Worm (Caenorhabditis elegans) whole organism, L4 larva: Measurements from ENCODE around the gene tra-4.
"Not testable (repeated sequence)": the region's sequence is repeated elsewhere in the genome, so short reads cannot be mapped to it uniquely, and the experiment has no call there.

Experiments used
- D1046.2 ChIP-seq: fragments of 200-800 bp; sonication (Bioruptor generic); IDR thresholded peaks from 2 replicates; pipeline ENCODE4 v1.3.6; 2022; ENCODE audit warnings: missing genetic modification characterization, missing compliant biosample characterization
- F10B5.3 ChIP-seq: sonication (generic microtip); optimal IDR thresholded peaks from 2 replicates; lab custom pipeline; 2016; ENCODE audit warnings: mild to moderate bottlenecking, missing genetic modification characterization, missing compliant biosample characterization
- F26F4.8 ChIP-seq: fragments of 200-800 bp; sonication (Bioruptor generic); conservative IDR thresholded peaks from 2 replicates; pipeline ENCODE4 v1.3.6; 2022; ENCODE audit warnings: missing genetic modification characterization, missing compliant biosample characterization
- F49E8.2 ChIP-seq: sonication (generic microtip); optimal IDR thresholded peaks from 2 replicates; lab custom pipeline; 2016; ENCODE audit warnings: missing compliant biosample characterization, mild to moderate bottlenecking, missing genetic modification characterization, borderline replicate concordance
- Y5F2A.4 ChIP-seq: fragments of 200-800 bp; sonication (Bioruptor generic); optimal IDR thresholded peaks from 2 replicates; lab custom pipeline; 2018; ENCODE audit warnings: mild to moderate bottlenecking, missing genetic modification characterization, missing compliant biosample characterization
- ZK337.2 ChIP-seq: fragments of 200-800 bp; sonication (Bioruptor generic); IDR thresholded peaks from 2 replicates; pipeline ENCODE4 v1.3.6; 2022; ENCODE audit warnings: missing genetic modification reagents, missing genetic modification characterization, missing compliant biosample characterization
- aha-1 ChIP-seq: fragments of 150-350 bp; peaks from one replicate; lab custom pipeline; 2014; ENCODE audit warnings: missing biosample characterization, missing genetic modification characterization
- ama-1 ChIP-seq: fragments of 150-350 bp; optimal IDR thresholded peaks from 2 replicates; lab custom pipeline; 2014; ENCODE audit warnings: inconsistent platforms, mixed read lengths
- arid-1 ChIP-seq: fragments of 200-800 bp; sonication (Bioruptor generic); conservative IDR thresholded peaks from 2 replicates; pipeline ENCODE4 v1.3.6; 2022; ENCODE audit warnings: missing genetic modification reagents, missing genetic modification characterization, missing compliant biosample characterization
- attf-4 ChIP-seq: sonication (generic microtip); optimal IDR thresholded peaks from 3 replicates; lab custom pipeline; 2017; ENCODE audit warnings: missing biosample characterization, missing genetic modification characterization
- ceh-32 ChIP-seq: sonication (generic microtip); optimal IDR thresholded peaks from 2 replicates; lab custom pipeline; 2016; ENCODE audit warnings: mild to moderate bottlenecking, missing genetic modification characterization, missing compliant biosample characterization; ENCODE audit not compliant: poor library complexity
- ceh-44 ChIP-seq: fragments of 200-800 bp; sonication (Bioruptor generic); IDR thresholded peaks from 2 replicates; pipeline ENCODE4 v1.3.6; 2022; ENCODE audit warnings: missing genetic modification reagents, missing genetic modification characterization, missing compliant biosample characterization
- ceh-62 ChIP-seq: sonication (generic microtip); optimal IDR thresholded peaks from 2 replicates; lab custom pipeline; 2017; ENCODE audit warnings: missing biosample characterization, missing genetic modification characterization
- ceh-82 ChIP-seq: sonication (generic microtip); optimal IDR thresholded peaks from 2 replicates; lab custom pipeline; 2017; ENCODE audit warnings: missing biosample characterization, missing genetic modification characterization
- ces-1 ChIP-seq: fragments of 150-350 bp; sonication (generic microtip); optimal IDR thresholded peaks from 4 replicates; lab custom pipeline; 2014; ENCODE audit warnings: missing biosample characterization, missing genetic modification reagents, missing genetic modification characterization
- cey-2 ChIP-seq: sonication (generic microtip); optimal IDR thresholded peaks from 3 replicates; lab custom pipeline; 2017; ENCODE audit warnings: missing genetic modification characterization, mild to moderate bottlenecking, missing compliant biosample characterization, antibody characterized with exemption, borderline replicate concordance; ENCODE audit not compliant: insufficient read depth
- daf-16 ChIP-seq, 3 experiments: sonication (generic microtip); optimal IDR thresholded peaks; 2 replicates each; lab custom pipeline; 2016 to 2017; ENCODE audit warnings: missing genetic modification characterization in 3 of 3, missing genetic modification reagents in 3 of 3, mild to moderate bottlenecking in 2 of 3, missing compliant biosample characterization in 2 of 3, missing biosample characterization in 1 of 3, moderate library complexity in 1 of 3
- daf-19 ChIP-seq: fragments of 200-800 bp; sonication (Bioruptor generic); conservative IDR thresholded peaks from 2 replicates; pipeline ENCODE4 v1.3.6; 2022; ENCODE audit warnings: missing genetic modification characterization, missing compliant biosample characterization
- fos-1 ChIP-seq: fragments of 150-350 bp; optimal IDR thresholded peaks from 2 replicates; lab custom pipeline; 2014; ENCODE audit warnings: missing biosample characterization, missing genetic modification characterization
- hlh-11 ChIP-seq: fragments of 200-800 bp; sonication (Bioruptor generic); optimal IDR thresholded peaks from 2 replicates; lab custom pipeline; 2018; ENCODE audit warnings: mild to moderate bottlenecking, missing genetic modification characterization, missing compliant biosample characterization
- hlh-30 ChIP-seq: sonication (generic microtip); optimal IDR thresholded peaks from 2 replicates; lab custom pipeline; 2017; ENCODE audit warnings: antibody characterized with exemption, mild to moderate bottlenecking, missing genetic modification characterization, missing compliant biosample characterization; ENCODE audit not compliant: insufficient read depth
- hmg-1.1 ChIP-seq: fragments of 200-800 bp; sonication (Bioruptor generic); IDR thresholded peaks from 2 replicates; pipeline ENCODE4 v1.3.6; 2022; ENCODE audit warnings: missing genetic modification reagents, missing genetic modification characterization, missing compliant biosample characterization
- lin-29 ChIP-seq: fragments of 200-800 bp; sonication (Bioruptor generic); IDR thresholded peaks from 2 replicates; pipeline ENCODE4 v1.3.6; 2022; ENCODE audit warnings: missing genetic modification reagents, missing genetic modification characterization, missing compliant biosample characterization
- lin-39 ChIP-seq: fragments of 150-350 bp; optimal IDR thresholded peaks from 2 replicates; lab custom pipeline; 2014; ENCODE audit warnings: missing biosample characterization, missing genetic modification reagents, missing genetic modification characterization
- lir-3 ChIP-seq: sonication (generic microtip); optimal IDR thresholded peaks from 2 replicates; lab custom pipeline; 2016; ENCODE audit warnings: mild to moderate bottlenecking, missing genetic modification characterization, missing compliant biosample characterization
- nhr-10 ChIP-seq: fragments of 150-350 bp; optimal IDR thresholded peaks from 2 replicates; lab custom pipeline; 2014; ENCODE audit warnings: missing biosample characterization, missing genetic modification characterization
- nhr-11 ChIP-seq: fragments of 150-350 bp; optimal IDR thresholded peaks from 2 replicates; lab custom pipeline; 2014; ENCODE audit warnings: missing biosample characterization, missing genetic modification characterization
- nhr-111 ChIP-seq: fragments of 200-800 bp; sonication (Bioruptor generic); optimal IDR thresholded peaks from 2 replicates; lab custom pipeline; 2018; ENCODE audit warnings: mild to moderate bottlenecking, missing genetic modification characterization, missing compliant biosample characterization
- nhr-25 ChIP-seq: sonication (generic microtip); optimal IDR thresholded peaks from 2 replicates; lab custom pipeline; 2017; ENCODE audit warnings: missing genetic modification characterization, mild to moderate bottlenecking, missing compliant biosample characterization, antibody characterized with exemption, moderate library complexity, borderline replicate concordance; ENCODE audit not compliant: insufficient read depth
- nhr-41 ChIP-seq: fragments of 200-800 bp; sonication (Bioruptor generic); IDR thresholded peaks from 2 replicates; pipeline ENCODE4 v1.3.6; 2022; ENCODE audit warnings: missing genetic modification reagents, missing genetic modification characterization, missing compliant biosample characterization
- nhr-48 ChIP-seq: sonication (generic microtip); optimal IDR thresholded peaks from 2 replicates; lab custom pipeline; 2016; ENCODE audit warnings: mild to moderate bottlenecking, missing genetic modification characterization, missing compliant biosample characterization
- pqm-1 ChIP-seq: sonication (generic microtip); optimal IDR thresholded peaks from 2 replicates; lab custom pipeline; 2017; ENCODE audit warnings: missing biosample characterization, missing genetic modification characterization
- spr-1 ChIP-seq: sonication (generic microtip); optimal IDR thresholded peaks from 2 replicates; lab custom pipeline; 2016; ENCODE audit warnings: mild to moderate bottlenecking, missing genetic modification characterization, missing compliant biosample characterization
- spr-3 ChIP-seq: fragments of 200-800 bp; sonication (Bioruptor generic); optimal IDR thresholded peaks from 2 replicates; lab custom pipeline; 2018; ENCODE audit warnings: mild to moderate bottlenecking, missing genetic modification characterization, missing compliant biosample characterization
- tag-97 ChIP-seq: fragments of 200-800 bp; sonication (Bioruptor generic); IDR thresholded peaks from 2 replicates; pipeline ENCODE4 v1.3.6; 2022; ENCODE audit warnings: missing genetic modification characterization, missing compliant biosample characterization
- unc-62 ChIP-seq, 3 experiments: fragments of 150-350 bp in 1 of 3; sonication (generic microtip); optimal IDR thresholded peaks in 2 of 3; peaks in 1 of 3; 1 replicate in 1 of 3; 2 replicates in 2 of 3; lab custom pipeline; 2014 to 2017; ENCODE audit warnings: missing biosample characterization in 3 of 3, missing genetic modification characterization in 3 of 3, missing genetic modification reagents in 3 of 3, missing genotype in 1 of 3
- zfp-3 ChIP-seq: fragments of 200-800 bp; sonication (Bioruptor generic); conservative IDR thresholded peaks from 2 replicates; pipeline ENCODE4 v1.3.6; 2022; ENCODE audit warnings: missing genetic modification reagents, missing genetic modification characterization, missing compliant biosample characterization
- zip-11 ChIP-seq: fragments of 200-800 bp; sonication (Bioruptor generic); IDR thresholded peaks from 2 replicates; pipeline ENCODE4 v1.3.6; 2022; ENCODE audit warnings: missing genetic modification characterization, missing compliant biosample characterization

tra-4 gene

ce11 chrX:2902854-2903253 lies 45.5 kb upstream of the tra-4 start:
- no peak for TF ChIP-seq ceh-62 (tag; lab: Kevin White, UChicago)
- TF ChIP-seq nhr-48: no peak
- TF ChIP-seq, all 104 proteins: peak for 0

ce11 chrX:2900897-2901496 lies 43.6 kb upstream of the tra-4 start:
- TF ChIP-seq tag-97 (GFP tag; lab: Robert Waterston, UW) (no peak), aha-1 (tag; lab: Kevin White, UChicago) (peak; percentile 63)

ce11 chrX:2898256-2898655 lies 40.9 kb upstream of the tra-4 start, which contains the start of gene F52B10.3:
F52B10.3 (minus strand) TSS chrX:2898356.
- no peak for TF ChIP-seq aha-1 (tag; lab: Kevin White, UChicago)

- TF ChIP-seq spr-1: no peak
- peak; percentile 92 for TF ChIP-seq aha-1 (tag; lab: Kevin White, UChicago)
- TF ChIP-seq cey-2 (tag; lab: Kevin White, UChicago): no peak
- no peak for TF ChIP-seq F26F4.8 (GFP tag; lab: Robert Waterston, UW)
- no peak for TF ChIP-seq lin-29
- TF ChIP-seq ama-1: no peak
- TF ChIP-seq ZK337.2 (GFP tag; lab: Robert Waterston, UW): no peak
- no peak for TF ChIP-seq hmg-1.1 (GFP tag; lab: Robert Waterston, UW)
- no peak for TF ChIP-seq ceh-44 (GFP tag; lab: Robert Waterston, UW)
- TF ChIP-seq hlh-30 (tag; lab: Kevin White, UChicago): peak; percentile 15
- TF ChIP-seq hlh-11 (tag; lab: Kevin White, UChicago): no peak
- TF ChIP-seq nhr-25 (tag; lab: Kevin White, UChicago): no peak
- no peak for TF ChIP-seq nhr-10 (tag; lab: Kevin White, UChicago)
- TF ChIP-seq spr-3 (GFP tag; lab: Kevin White, UChicago): no peak
- no peak for TF ChIP-seq lin-39 (tag; lab: Kevin White, UChicago)
- TF ChIP-seq F10B5.3: no peak
- peak in 1 of 2 experiments; percentile 38 for TF ChIP-seq unc-62 (GFP tag; optimal IDR thresholded peaks at IDR 0.05 in 1 of 2; lab: Kevin White, UChicago)
- no peak for TF ChIP-seq unc-62 (tag; optimal IDR thresholded peaks at IDR 0.05; lab: Kevin White, UChicago)
- no peak for TF ChIP-seq D1046.2
- TF ChIP-seq, all 104 proteins: peak for 3
Observed at ce11 chrX:2895646-2896045, 38.2 kb upstream of the tra-4 start.

ce11 chrX:2894273-2894672 lies 36.9 kb upstream of the tra-4 start, which contains the start of gene B0410.1:
B0410.1 (plus strand) TSS chrX:2894573.
- not testable (repeated sequence) for TF ChIP-seq fos-1 (tag; lab: Kevin White, UChicago); F49E8.2; nhr-111 (GFP tag; lab: Kevin White, UChicago)

ce11 chrX:2893026-2893662 lies 35.7 kb upstream of the tra-4 start:
- TF ChIP-seq unc-62 (GFP tag; optimal IDR thresholded peaks at IDR 0.05 in 1 of 2; lab: Kevin White, UChicago): no peak
- TF ChIP-seq unc-62 (tag; optimal IDR thresholded peaks at IDR 0.05; lab: Kevin White, UChicago): no peak
- TF ChIP-seq F49E8.2: no peak
- no peak for TF ChIP-seq F10B5.3
- no peak for TF ChIP-seq F26F4.8 (GFP tag; lab: Robert Waterston, UW)
- no peak for TF ChIP-seq zip-11 (GFP tag; lab: Robert Waterston, UW)
- no peak for TF ChIP-seq arid-1 (GFP tag; lab: Robert Waterston, UW)
- no peak for TF ChIP-seq ceh-82 (tag; lab: Kevin White, UChicago)
- TF ChIP-seq nhr-41 (GFP tag; lab: Robert Waterston, UW): no peak
- no peak for TF ChIP-seq Y5F2A.4 (GFP tag; lab: Kevin White, UChicago)
- no peak for TF ChIP-seq ceh-32 (tag; lab: Kevin White, UChicago)
- no peak for TF ChIP-seq daf-19
- peak; percentile 71 for TF ChIP-seq nhr-48
- no peak for TF ChIP-seq nhr-11 (tag; lab: Kevin White, UChicago)
- TF ChIP-seq ces-1 (GFP tag; lab: Kevin White, UChicago): no peak
- no peak for TF ChIP-seq daf-16 (GFP tag; optimal IDR thresholded peaks at IDR 0.05; lab: Kevin White, UChicago)
- no peak for TF ChIP-seq daf-16 (tag; optimal IDR thresholded peaks at IDR 0.05; lab: Kevin White, UChicago)
- TF ChIP-seq lir-3 (tag; lab: Kevin White, UChicago): no peak
- TF ChIP-seq zfp-3 (GFP tag; lab: Robert Waterston, UW): 0 out of 2 replicates have a peak, but pooled peaks have one; percentile 15
- TF ChIP-seq pqm-1: no peak
- no peak for TF ChIP-seq attf-4 (tag; lab: Kevin White, UChicago)
